Fruit fly (Drosophila melanogaster): ENCODE measurements around the gene Usp30.

Usp30 gene

dm6 chrX:5888260-5888659 is 8.7 kb upstream of the Usp30 start (continued):
- TF ChIP-seq svp (GFP tag) (peak; percentile 75), CG8319 (GFP tag; optimal IDR thresholded peaks at IDR 0.05) (no peak), CG32006 (GFP tag; optimal IDR thresholded peaks at IDR 0.05) (no peak), Met (GFP tag; optimal IDR thresholded peaks at IDR 0.05) (peak; percentile 55), lz (GFP tag; optimal IDR thresholded peaks at IDR 0.05) (peak; percentile 26), Gug (GFP tag; IDR thresholded peaks at IDR 0.05) (no peak), pdm3 (GFP tag; optimal IDR thresholded peaks at IDR 0.05) (peak; percentile 9), Eip93F (GFP tag; optimal IDR thresholded peaks at IDR 0.05) (no peak), dac (GFP tag; optimal IDR thresholded peaks at IDR 0.05) (no peak), dsx (GFP tag; optimal IDR thresholded peaks at IDR 0.05; ENCODE audit: poor library complexity, severe bottlenecking) (no peak), achi (GFP tag; optimal IDR thresholded peaks at IDR 0.05) (no peak), CG3919 (GFP tag; optimal IDR thresholded peaks at IDR 0.05) (no peak), CG10631 (GFP tag; optimal IDR thresholded peaks at IDR 0.05) (peak; percentile 9), CG8119 (GFP tag; IDR thresholded peaks at IDR 0.05) (no peak), topi (GFP tag; optimal IDR thresholded peaks at IDR 0.05) (peak; percentile 51), CG11294 (GFP tag; IDR thresholded peaks at IDR 0.05) (no peak), Hr38 (GFP tag; optimal IDR thresholded peaks at IDR 0.05) (no peak), Eip75B (GFP tag; optimal IDR thresholded peaks at IDR 0.05) (no peak)

- peak; percentile 89 for TF ChIP-seq Sox14 (GFP tag; optimal IDR thresholded peaks at IDR 0.05)
- peak; percentile 95 for TF ChIP-seq svp (GFP tag)
- TF ChIP-seq CG3919 (GFP tag; optimal IDR thresholded peaks at IDR 0.05), result peak; percentile 89
- peak; percentile 60 for TF ChIP-seq CG9139 (GFP tag; optimal IDR thresholded peaks at IDR 0.05)
- TF ChIP-seq pdm3 (GFP tag; optimal IDR thresholded peaks at IDR 0.05), result peak; percentile 84
- TF ChIP-seq CG6163 (GFP tag; IDR thresholded peaks at IDR 0.05), result peak; percentile 89
- TF ChIP-seq CG6808 (GFP tag; optimal IDR thresholded peaks at IDR 0.05), result peak; percentile 75
- TF ChIP-seq spab (GFP tag; optimal IDR thresholded peaks at IDR 0.05), result peak; percentile 76
- peak; percentile 78 for TF ChIP-seq CG10669 (GFP tag; optimal IDR thresholded peaks at IDR 0.05)
- TF ChIP-seq achi (GFP tag; optimal IDR thresholded peaks at IDR 0.05), result peak; percentile 85
- TF ChIP-seq Smox (GFP tag; optimal IDR thresholded peaks at IDR 0.05), result peak; percentile 88
- peak; percentile 83 for TF ChIP-seq CG10631 (GFP tag; optimal IDR thresholded peaks at IDR 0.05)
- TF ChIP-seq Sox15 (GFP tag; optimal IDR thresholded peaks at IDR 0.05), result peak; percentile 68
- no peak for TF ChIP-seq dac (GFP tag; optimal IDR thresholded peaks at IDR 0.05)
- no peak for TF ChIP-seq Blimp-1 (GFP tag; optimal IDR thresholded peaks at IDR 0.05)
- TF ChIP-seq lz (GFP tag; optimal IDR thresholded peaks at IDR 0.05), result peak; percentile 91
- peak; percentile 34 for TF ChIP-seq fd85E (GFP tag; optimal IDR thresholded peaks at IDR 0.05)
- TF ChIP-seq vri (GFP tag; optimal IDR thresholded peaks at IDR 0.05), result peak; percentile 83
- no peak for TF ChIP-seq fkh (GFP tag; optimal IDR thresholded peaks at IDR 0.05)
- peak; percentile 66 for TF ChIP-seq CG8319 (GFP tag; optimal IDR thresholded peaks at IDR 0.05)
- peak; percentile 89 for TF ChIP-seq Eip75B (GFP tag; optimal IDR thresholded peaks at IDR 0.05)
- peak; percentile 73 for TF ChIP-seq CG3032 (tag; optimal IDR thresholded peaks at IDR 0.05)
- TF ChIP-seq esn (GFP tag; optimal IDR thresholded peaks at IDR 0.05), result peak; percentile 90
- TF ChIP-seq CG11294 (GFP tag; IDR thresholded peaks at IDR 0.05), result 0 out of 2 replicates have a peak, but pooled peaks have one; percentile 12
- peak; percentile 93 for TF ChIP-seq Met (GFP tag; optimal IDR thresholded peaks at IDR 0.05)
- TF ChIP-seq net (GFP tag; optimal IDR thresholded peaks at IDR 0.05), result peak; percentile 81
- peak; percentile 67; the same call in 2 of the 3 replicates for TF ChIP-seq CG8119 (GFP tag; IDR thresholded peaks at IDR 0.05)
- peak; percentile 82 for TF ChIP-seq OdsH (GFP tag; optimal IDR thresholded peaks at IDR 0.05)
- no peak for TF ChIP-seq CG6276 (GFP tag; optimal IDR thresholded peaks at IDR 0.05)
- TF ChIP-seq CG15336 (GFP tag; IDR thresholded peaks at IDR 0.05), result peak; percentile 51; the same call in 1 of the 2 replicates
- peak; percentile 83 for TF ChIP-seq CG1621 (tag; optimal IDR thresholded peaks at IDR 0.05)
- TF ChIP-seq Hr4 (GFP tag; optimal IDR thresholded peaks at IDR 0.05), result peak; percentile 47
- TF ChIP-seq salr (GFP tag; optimal IDR thresholded peaks at IDR 0.05), result peak; percentile 15 to 72
- TF ChIP-seq Sox102F (GFP tag; optimal IDR thresholded peaks at IDR 0.05), result peak; percentile 89
- TF ChIP-seq Eip93F (GFP tag; optimal IDR thresholded peaks at IDR 0.05), result peak; percentile 42
- peak; percentile 83 for TF ChIP-seq CG34406 (GFP tag; optimal IDR thresholded peaks at IDR 0.05)
- TF ChIP-seq CG31627 (GFP tag; optimal IDR thresholded peaks at IDR 0.05), result peak; percentile 90
- peak; percentile 82 for TF ChIP-seq dsx (GFP tag; optimal IDR thresholded peaks at IDR 0.05; ENCODE audit: poor library complexity, severe bottlenecking)
- peak; percentile 86 for TF ChIP-seq CG6792 (GFP tag; optimal IDR thresholded peaks at IDR 0.05)
- TF ChIP-seq acj6 (GFP tag; optimal IDR thresholded peaks at IDR 0.05), result peak; percentile 85
- TF ChIP-seq Ets96B (tag; optimal IDR thresholded peaks at IDR 0.05), result peak; percentile 82
Measured at dm6 chrX:5886764-5887555, 7.4 kb upstream of the Usp30 start.
